Worm (Caenorhabditis elegans): ENCODE results near the gene R13D11.10.
"Not testable (repeated sequence)": the region's sequence is repeated elsewhere in the genome, so short reads cannot be mapped to it uniquely, and the experiment has no call there.

R13D11.10 gene

DNA sequence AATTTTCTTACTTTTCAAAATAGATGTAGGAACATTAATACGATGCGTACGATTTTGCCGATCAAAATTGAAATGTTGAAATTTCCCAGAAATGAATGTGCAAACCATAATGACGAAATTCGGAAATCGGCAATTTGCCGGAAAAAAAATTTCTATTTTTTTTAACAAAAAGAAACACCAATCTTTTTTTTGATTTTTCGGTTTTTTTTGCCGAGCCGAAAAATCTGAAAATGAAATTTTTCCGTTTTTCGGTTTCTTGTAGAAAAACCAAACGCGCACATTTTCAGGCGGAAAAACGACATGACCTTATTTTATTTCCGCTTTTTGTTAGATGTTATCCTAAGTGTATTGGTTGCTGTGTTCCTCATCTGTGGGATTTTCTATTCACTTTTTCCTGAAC is 34.5 kb upstream of the R13D11.10 start, which contains the start of gene srbc-13:
TSS of gene srbc-13 (plus strand) at position 301 of the 400 bp plus-strand sequence.
- TF ChIP-seq lsy-2 (tag; optimal IDR thresholded peaks at IDR 0.05) = no peak
- no peak for TF ChIP-seq snpc-4 (tag; optimal IDR thresholded peaks at IDR 0.05)
- no peak for TF ChIP-seq nhr-76 (tag; optimal IDR thresholded peaks at IDR 0.05)
- TF ChIP-seq sptf-1 (tag; optimal IDR thresholded peaks at IDR 0.05) = no peak
- no peak for TF ChIP-seq hlh-1 (tag; optimal IDR thresholded peaks at IDR 0.05)
- TF ChIP-seq ceh-39 (tag; optimal IDR thresholded peaks at IDR 0.05) = no peak

DNA sequence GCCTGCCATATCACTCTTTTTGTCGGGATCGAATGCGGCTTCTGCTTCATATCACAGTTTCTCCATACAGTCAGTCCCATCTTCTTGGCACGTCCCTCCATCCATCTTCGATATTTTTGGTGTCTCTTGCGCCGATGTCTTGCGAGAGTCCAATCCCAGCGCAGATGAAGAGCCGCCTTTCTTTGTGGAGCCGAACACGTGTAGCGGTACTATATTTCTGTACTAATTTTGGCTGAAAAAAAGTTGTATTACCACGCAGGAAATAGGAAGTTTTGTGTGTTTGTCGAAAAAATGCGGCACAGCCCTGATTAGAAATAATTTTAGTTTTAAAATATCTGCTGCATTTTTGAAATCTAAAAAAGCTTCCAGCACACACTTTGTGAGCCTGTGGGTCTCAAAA is 30.1 kb upstream of the R13D11.10 start, which contains the start of gene K09C6.8:
TSS of gene K09C6.8 (minus strand) at position 101 of the 400 bp plus-strand sequence.
- TF ChIP-seq M03D4.4 (tag; optimal IDR thresholded peaks at IDR 0.05); flh-1 (GFP tag; optimal IDR thresholded peaks at IDR 0.05); unc-39 (tag; optimal IDR thresholded peaks at IDR 0.05): not testable (repeated sequence)

DNA sequence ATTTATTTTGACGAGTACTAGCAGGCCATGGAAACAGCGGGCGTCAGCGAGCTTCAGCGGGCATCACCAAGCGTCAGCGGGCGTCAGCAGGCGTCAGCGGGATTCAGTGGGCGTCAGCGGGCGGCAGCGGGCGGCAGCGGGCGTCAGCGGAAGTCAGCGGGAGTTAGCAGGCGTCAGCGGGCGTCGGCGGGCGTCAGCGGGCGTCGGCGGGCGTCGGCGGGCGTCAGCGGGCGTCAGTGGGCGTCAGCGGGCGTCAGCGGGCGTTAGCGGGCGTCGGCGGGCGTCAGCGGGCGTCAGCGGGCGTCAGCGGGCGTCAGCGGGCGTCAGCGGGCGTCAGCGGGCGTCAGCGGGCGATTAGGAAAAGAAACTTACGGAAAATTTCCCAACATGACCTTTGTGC is 29.6 kb upstream of the R13D11.10 start:
- no peak for TF ChIP-seq sem-2 (GFP tag; optimal IDR thresholded peaks at IDR 0.05)
- TF ChIP-seq cnd-1 (tag; optimal IDR thresholded peaks at IDR 0.05) = no peak
- no peak for TF ChIP-seq mep-1 (tag; optimal IDR thresholded peaks at IDR 0.05)
- TF ChIP-seq nhr-28 (tag; optimal IDR thresholded peaks at IDR 0.05) = no peak
- TF ChIP-seq hlh-1 (tag; optimal IDR thresholded peaks at IDR 0.05) = no peak
- no peak for TF ChIP-seq elt-1 (tag; optimal IDR thresholded peaks at IDR 0.05; ENCODE audit: borderline replicate concordance, insufficient read depth)
- TF ChIP-seq pha-4 (tag; optimal IDR thresholded peaks at IDR 0.05) = no peak

DNA sequence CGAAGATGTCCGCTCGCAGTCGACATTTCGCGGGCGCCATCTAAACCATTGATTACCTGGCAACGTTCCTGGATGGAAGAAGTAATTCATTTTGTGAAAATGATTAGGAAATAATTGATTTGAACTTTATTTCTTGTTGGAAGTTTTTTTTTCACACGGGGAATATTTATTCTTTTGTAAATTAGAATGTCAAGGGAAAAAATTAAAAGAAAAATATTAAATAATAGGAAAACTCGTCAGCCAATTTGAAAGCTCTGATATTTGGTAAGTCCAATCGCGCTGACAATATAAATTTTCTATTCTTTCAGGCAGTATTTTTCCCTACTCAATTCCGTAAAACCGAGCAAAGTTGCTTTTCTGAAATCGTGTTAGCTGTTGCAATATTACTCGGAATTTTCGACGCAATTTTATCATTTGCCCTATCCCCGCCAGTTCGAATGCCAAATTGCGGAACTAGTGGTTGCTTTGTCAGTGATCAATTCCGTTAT is 26.0 kb upstream of the R13D11.10 start, which contains the start of the genes K09C6.7 and K09C6.10:
TSS of gene K09C6.7 (minus strand) at position 101 of the 488 bp plus-strand sequence.
TSS of gene K09C6.10 (plus strand) at position 438 of the 488 bp plus-strand sequence.
- TF ChIP-seq nhr-12 (tag; optimal IDR thresholded peaks at IDR 0.05); lin-13 (tag; optimal IDR thresholded peaks at IDR 0.05); bed-3 (GFP tag; optimal IDR thresholded peaks at IDR 0.05): not testable (repeated sequence)

DNA sequence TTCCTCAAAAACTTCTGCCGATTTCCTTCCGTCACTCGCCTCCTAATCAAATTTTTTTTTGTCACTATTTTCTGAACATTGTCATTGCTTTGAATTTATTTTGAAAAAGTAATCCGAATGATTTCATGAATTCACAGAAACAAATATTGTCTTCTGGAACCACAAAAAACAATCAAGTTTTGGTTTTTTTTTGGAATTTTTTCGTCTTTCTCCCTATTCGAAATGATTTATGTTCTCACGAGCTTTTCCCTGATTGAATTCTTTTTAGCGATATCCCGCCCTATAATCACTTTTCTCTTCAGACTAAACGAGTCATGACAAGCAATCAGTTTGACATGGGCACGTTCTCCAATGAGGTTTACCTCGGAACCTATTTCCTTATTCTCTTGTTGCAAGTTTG is 20.4 kb upstream of the R13D11.10 start, which contains the start of gene F41H8.1:
TSS of gene F41H8.1 (plus strand) at position 301 of the 400 bp plus-strand sequence.
- TF ChIP-seq hlh-1 (tag; optimal IDR thresholded peaks at IDR 0.05) = no peak
- TF ChIP-seq nhr-2 (tag; optimal IDR thresholded peaks at IDR 0.05) = no peak
- TF ChIP-seq lin-32 (GFP tag; optimal IDR thresholded peaks at IDR 0.05) = no peak

DNA sequence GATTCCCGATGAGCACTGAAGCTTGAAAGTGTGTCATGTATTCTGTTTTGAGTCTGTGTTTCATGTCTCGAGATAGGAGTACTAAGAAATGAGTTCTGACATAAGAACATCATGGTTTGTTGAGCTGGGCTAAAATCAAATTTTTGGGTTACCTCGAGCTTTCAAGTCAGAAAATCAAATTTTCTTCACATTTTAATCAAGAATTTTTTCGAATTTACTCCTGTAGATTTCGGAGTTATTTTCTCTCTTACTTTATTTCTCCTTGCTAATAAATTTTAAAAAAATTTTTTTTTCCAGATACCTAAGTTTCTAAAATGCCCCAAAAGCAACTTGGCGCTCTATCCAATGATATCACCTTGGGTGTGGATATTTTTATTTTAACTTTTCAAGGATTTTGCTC is 13.1 kb upstream of the R13D11.10 start, which contains the start of gene F41H8.2:
TSS of gene F41H8.2 (plus strand) at position 301 of the 400 bp plus-strand sequence.
- TF ChIP-seq nhr-76 (tag; optimal IDR thresholded peaks at IDR 0.05) = no peak
- no peak for TF ChIP-seq nhr-237 (tag; optimal IDR thresholded peaks at IDR 0.05)
- no peak for TF ChIP-seq elt-3 (tag; optimal IDR thresholded peaks at IDR 0.05)
- no peak for TF ChIP-seq bed-3 (GFP tag; optimal IDR thresholded peaks at IDR 0.05)
- no peak for TF ChIP-seq zip-8 (tag; optimal IDR thresholded peaks at IDR 0.05)
- no peak for TF ChIP-seq sem-2 (GFP tag; optimal IDR thresholded peaks at IDR 0.05)
- TF ChIP-seq M03D4.4 (tag; optimal IDR thresholded peaks at IDR 0.05) = no peak

DNA sequence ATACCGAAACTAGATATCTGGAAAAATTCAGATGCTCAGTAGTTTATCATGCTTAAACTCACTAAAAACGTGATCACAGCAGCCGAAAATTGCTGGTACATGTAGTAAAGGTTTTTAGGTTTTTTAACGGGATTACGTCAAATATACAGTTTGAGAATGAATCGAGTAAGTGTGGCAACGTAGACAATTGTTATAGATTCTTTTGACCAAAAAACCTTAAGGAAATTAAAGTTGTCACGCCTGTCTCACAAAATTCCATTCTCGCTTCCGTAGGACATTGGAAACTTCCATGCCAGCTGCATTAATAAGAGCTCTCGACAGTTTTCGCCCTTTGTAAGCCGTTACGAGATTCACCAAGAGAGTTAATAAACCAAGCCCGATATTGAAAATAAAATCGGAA is 9.9 kb upstream of the R13D11.10 start, which contains the start of gene srx-31:
TSS of gene srx-31 (minus strand) at position 101 of the 400 bp plus-strand sequence.
- not testable (repeated sequence) for TF ChIP-seq ceh-83 (GFP tag; optimal IDR thresholded peaks at IDR 0.05); cnd-1 (tag; optimal IDR thresholded peaks at IDR 0.05); ceh-39 (tag; optimal IDR thresholded peaks at IDR 0.05)

DNA sequence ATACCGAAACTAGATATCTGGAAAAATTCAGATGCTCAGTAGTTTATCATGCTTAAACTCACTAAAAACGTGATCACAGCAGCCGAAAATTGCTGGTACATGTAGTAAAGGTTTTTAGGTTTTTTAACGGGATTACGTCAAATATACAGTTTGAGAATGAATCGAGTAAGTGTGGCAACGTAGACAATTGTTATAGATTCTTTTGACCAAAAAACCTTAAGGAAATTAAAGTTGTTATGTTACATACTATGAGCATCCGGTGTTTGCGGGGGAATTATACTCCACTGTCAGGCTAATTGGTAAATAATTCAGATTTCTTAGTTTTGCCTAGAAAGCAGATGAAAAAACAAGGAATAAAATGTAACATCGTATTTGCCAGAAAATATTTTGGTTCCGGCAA is 7.6 kb upstream of the R13D11.10 start, which contains the start of gene srx-32:
TSS of gene srx-32 (minus strand) at position 101 of the 400 bp plus-strand sequence.
- TF ChIP-seq nhr-28, snpc-4, elt-3 (tag; optimal IDR thresholded peaks at IDR 0.05): not testable (repeated sequence)

Data from whole organism, mixed stage, embryonic.